Worm (Caenorhabditis elegans): ENCODE measurements around the gene C06B3.16.

DNA sequence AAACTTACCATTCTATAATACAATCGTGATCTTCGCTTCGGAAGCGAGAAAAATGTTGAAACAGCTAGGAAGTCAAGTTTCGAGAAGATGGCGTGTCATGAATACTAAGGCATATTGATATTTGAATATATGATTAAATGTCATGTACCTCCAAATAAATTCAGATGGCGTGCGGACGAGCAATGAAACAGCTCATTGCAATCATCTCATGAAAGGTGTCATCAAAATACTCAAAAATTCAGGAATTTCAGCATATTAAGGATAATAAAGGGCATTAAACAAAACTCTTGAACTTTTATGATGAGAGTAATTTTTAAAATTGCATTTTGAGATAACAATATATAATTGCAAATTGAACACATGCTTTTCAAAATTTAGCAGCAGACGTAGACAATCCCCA lies 15.9 kb upstream of the C06B3.16 start, which contains the start of gene gcy-32:
- TF ChIP-seq ama-1 (optimal IDR thresholded peaks at IDR 0.05) (no peak), fos-1 (tag; optimal IDR thresholded peaks at IDR 0.05) (no peak)

Data from whole organism, L4 larva.